Fruit fly (Drosophila melanogaster) whole organism, embryonic: ENCODE measurements around the gene foxo.

Source experiments
- B-H2 ChIP-seq: fragments of 200-800 bp; sonication (Bioruptor generic); optimal IDR thresholded peaks from 2 replicates; lab custom pipeline; 2018; ENCODE audit warnings: missing biosample characterization, mild to moderate bottlenecking, missing genetic modification characterization
- CG10543 ChIP-seq: fragments of 200-800 bp; sonication (Bioruptor generic); optimal IDR thresholded peaks from 3 replicates; lab custom pipeline; 2017; ENCODE audit warnings: missing biosample characterization, mild to moderate bottlenecking, missing genetic modification characterization, moderate library complexity
- CG13287 ChIP-seq: fragments of 200-800 bp; sonication (Bioruptor generic); IDR thresholded peaks from 2 replicates; pipeline ENCODE4 v1.3.6; 2022; ENCODE audit warnings: missing biosample characterization, missing genetic modification characterization; ENCODE audit not compliant: partially characterized antibody
- CG13624 ChIP-seq: fragments of 200-800 bp; sonication (Bioruptor generic); optimal IDR thresholded peaks from 2 replicates; lab custom pipeline; 2016; ENCODE audit warnings: missing biosample characterization, missing genetic modification characterization
- CG14014 ChIP-seq: fragments of 200-800 bp; sonication (Bioruptor generic); IDR thresholded peaks from 2 replicates; pipeline ENCODE4 v1.3.6; 2022; ENCODE audit warnings: missing biosample characterization, missing genetic modification characterization
- CG15011 ChIP-seq: fragments of 200-800 bp; sonication (Bioruptor generic); optimal IDR thresholded peaks from 3 replicates; lab custom pipeline; 2018; ENCODE audit warnings: missing biosample characterization, mild to moderate bottlenecking, missing genetic modification characterization
- CG17802 ChIP-seq: fragments of 200-800 bp; sonication (Bioruptor generic); optimal IDR thresholded peaks from 2 replicates; lab custom pipeline; 2018; ENCODE audit warnings: missing biosample characterization, mild to moderate bottlenecking, missing genetic modification characterization, moderate library complexity
- CG18476 ChIP-seq: fragments of 200-800 bp; sonication (Bioruptor generic); optimal IDR thresholded peaks from 2 replicates; lab custom pipeline; 2016; ENCODE audit warnings: missing biosample characterization, mild to moderate bottlenecking, missing genetic modification characterization
- CG3065 ChIP-seq: fragments of 200-800 bp; sonication (Bioruptor generic); optimal IDR thresholded peaks from 2 replicates; lab custom pipeline; 2016; ENCODE audit warnings: missing biosample characterization, missing genetic modification characterization
- CG5180 ChIP-seq: fragments of 200-800 bp; sonication (Bioruptor generic); optimal IDR thresholded peaks from 3 replicates; lab custom pipeline; 2017; ENCODE audit warnings: missing biosample characterization, missing genetic modification characterization, mild to moderate bottlenecking, moderate library complexity, missing genetic modification reagents
- CG6689 ChIP-seq: fragments of 200-800 bp; sonication (Bioruptor generic); IDR thresholded peaks from 2 replicates; pipeline ENCODE4 v1.3.6; 2022; ENCODE audit warnings: missing biosample characterization, missing genetic modification characterization
- CG7357 ChIP-seq: fragments of 200-800 bp; sonication (Bioruptor generic); IDR thresholded peaks from 3 replicates; pipeline ENCODE4 v1.3.6; 2022; ENCODE audit warnings: missing biosample characterization, missing genetic modification characterization
- CG7786 ChIP-seq: fragments of 200-800 bp; sonication (Bioruptor generic); optimal IDR thresholded peaks from 2 replicates; lab custom pipeline; 2016; ENCODE audit warnings: missing biosample characterization, missing genetic modification characterization
- CG8290 ChIP-seq, 3 experiments: fragments of 200-800 bp; sonication (Bioruptor generic); optimal IDR thresholded peaks; 2 replicates each; lab custom pipeline; 2016 to 2019; ENCODE audit warnings: missing biosample characterization in 3 of 3, missing genetic modification characterization in 3 of 3, mild to moderate bottlenecking in 2 of 3, moderate library complexity in 1 of 3
- CHES-1-like ChIP-seq: fragments of 200-800 bp; sonication (Bioruptor generic); optimal IDR thresholded peaks from 2 replicates; lab custom pipeline; 2016; ENCODE audit warnings: missing biosample characterization, missing genetic modification characterization
- Dek ChIP-seq: fragments of 200-800 bp; sonication (Bioruptor generic); optimal IDR thresholded peaks from 3 replicates; lab custom pipeline; 2019; ENCODE audit warnings: missing biosample characterization, mild to moderate bottlenecking, missing genetic modification characterization, moderate library complexity
- Ets97D ChIP-seq: fragments of 200-800 bp; sonication (Bioruptor generic); optimal IDR thresholded peaks from 3 replicates; lab custom pipeline; 2016; ENCODE audit warnings: missing biosample characterization, missing genetic modification characterization
- Hr3 ChIP-seq: fragments of 200-800 bp; sonication (Bioruptor generic); optimal IDR thresholded peaks from 3 replicates; lab custom pipeline; 2016; ENCODE audit warnings: missing biosample characterization, missing genetic modification characterization
- Lhr ChIP-seq: fragments of 200-800 bp; sonication (Bioruptor generic); optimal IDR thresholded peaks from 3 replicates; lab custom pipeline; 2017; ENCODE audit warnings: mild to moderate bottlenecking, missing biosample characterization, missing genetic modification reagents, missing genetic modification characterization
- Mad ChIP-seq: fragments of 200-800 bp; sonication (Bioruptor generic); optimal IDR thresholded peaks from 2 replicates; lab custom pipeline; 2016; ENCODE audit warnings: missing biosample characterization, missing genetic modification characterization
- NK7.1 ChIP-seq: fragments of 200-800 bp; sonication (Bioruptor generic); optimal IDR thresholded peaks from 3 replicates; lab custom pipeline; 2016; ENCODE audit warnings: missing biosample characterization, missing genetic modification characterization
- Pdp1 ChIP-seq, 2 experiments: fragments of 200-800 bp; sonication (Bioruptor generic); optimal IDR thresholded peaks; 3 replicates each; lab custom pipeline; 2016; ENCODE audit warnings: missing biosample characterization in 2 of 2, missing genetic modification characterization in 2 of 2, mild to moderate bottlenecking in 1 of 2, moderate library complexity in 1 of 2
- Sin3A ChIP-seq: fragments of >200 bp; optimal IDR thresholded peaks from 2 replicates; lab custom pipeline; 2018
- Xrp1 ChIP-seq: fragments of 200-800 bp; sonication (Bioruptor generic); IDR thresholded peaks from 2 replicates; pipeline ENCODE4 v1.3.6; 2022; ENCODE audit warnings: missing biosample characterization, missing genetic modification characterization
- ab ChIP-seq: fragments of 200-800 bp; sonication (Bioruptor generic); optimal IDR thresholded peaks from 2 replicates; lab custom pipeline; 2016; ENCODE audit warnings: missing biosample characterization, missing genetic modification characterization
- ara ChIP-seq: fragments of 200-800 bp; sonication (Bioruptor generic); IDR thresholded peaks from 2 replicates; pipeline ENCODE4 v1.3.6; 2022; ENCODE audit warnings: missing biosample characterization, missing genetic modification characterization
- bcd ChIP-seq: fragments of 200-800 bp; sonication (Bioruptor generic); optimal IDR thresholded peaks from 2 replicates; lab custom pipeline; 2017; ENCODE audit warnings: missing biosample characterization, mild to moderate bottlenecking, missing genetic modification characterization
- bowl ChIP-seq: fragments of 200-800 bp; sonication (Bioruptor generic); IDR thresholded peaks from 2 replicates; pipeline ENCODE4 v1.3.6; 2022; ENCODE audit warnings: missing biosample characterization, missing genetic modification characterization
- btn ChIP-seq: fragments of 200-800 bp; sonication (Bioruptor generic); optimal IDR thresholded peaks from 2 replicates; lab custom pipeline; 2016; ENCODE audit warnings: missing biosample characterization, missing genetic modification characterization
- cas ChIP-seq: fragments of 200-800 bp; sonication (Bioruptor generic); IDR thresholded peaks from 2 replicates; pipeline ENCODE4 v1.3.6; 2022; ENCODE audit warnings: missing biosample characterization, missing genetic modification characterization
- caup ChIP-seq: fragments of 200-800 bp; sonication (Bioruptor generic); optimal IDR thresholded peaks from 3 replicates; lab custom pipeline; 2017; ENCODE audit warnings: missing biosample characterization, mild to moderate bottlenecking, missing genetic modification characterization, moderate library complexity; ENCODE audit not compliant: severe bottlenecking
- eve ChIP-seq, 2 experiments: fragments of >200 bp; optimal IDR thresholded peaks; 2 replicates each; lab custom pipeline; 2017; ENCODE audit warnings: missing biosample characterization in 2 of 2, missing genetic modification characterization in 2 of 2
- fd64A ChIP-seq: fragments of 200-800 bp; sonication (Bioruptor generic); optimal IDR thresholded peaks from 3 replicates; lab custom pipeline; 2018; ENCODE audit warnings: missing biosample characterization, mild to moderate bottlenecking, missing genetic modification characterization
- fd96Cb ChIP-seq: fragments of 200-800 bp; sonication (Bioruptor generic); optimal IDR thresholded peaks from 2 replicates; lab custom pipeline; 2018; ENCODE audit warnings: missing biosample characterization, mild to moderate bottlenecking, missing genetic modification characterization, moderate library complexity
- gcm2 ChIP-seq: fragments of 200-800 bp; sonication (Bioruptor generic); optimal IDR thresholded peaks from 2 replicates; lab custom pipeline; 2016; ENCODE audit warnings: missing biosample characterization, missing genetic modification characterization
- gro ChIP-seq: fragments of 200-800 bp; sonication (Bioruptor generic); optimal IDR thresholded peaks from 2 replicates; lab custom pipeline; 2016; ENCODE audit warnings: missing biosample characterization, missing genetic modification characterization
- hbn ChIP-seq: fragments of 200-800 bp; sonication (Bioruptor generic); IDR thresholded peaks from 2 replicates; pipeline ENCODE4 v1.3.6; 2022; ENCODE audit warnings: missing biosample characterization, missing genetic modification characterization; ENCODE audit not compliant: partially characterized antibody
- ind ChIP-seq: fragments of 200-800 bp; sonication (Bioruptor generic); optimal IDR thresholded peaks from 3 replicates; lab custom pipeline; 2016; ENCODE audit warnings: missing biosample characterization, missing genetic modification characterization
- otp ChIP-seq: fragments of 200-800 bp; sonication (Bioruptor generic); IDR thresholded peaks from 3 replicates; pipeline ENCODE4, ENCODE4 v1.3.6; 2022; ENCODE audit warnings: missing biosample characterization, missing genetic modification characterization
- pfk ChIP-seq: fragments of 200-800 bp; sonication (Bioruptor generic); optimal IDR thresholded peaks from 2 replicates; lab custom pipeline; 2018; ENCODE audit warnings: missing biosample characterization, mild to moderate bottlenecking, missing genetic modification characterization, moderate library complexity
- pzg ChIP-seq: fragments of 200-800 bp; sonication (Bioruptor generic); optimal IDR thresholded peaks from 3 replicates; lab custom pipeline; 2018; ENCODE audit warnings: missing biosample characterization, mild to moderate bottlenecking, missing genetic modification characterization, moderate library complexity
- sd ChIP-seq: fragments of 200-800 bp; sonication (Bioruptor generic); optimal IDR thresholded peaks from 3 replicates; lab custom pipeline; 2018; ENCODE audit warnings: missing biosample characterization, mild to moderate bottlenecking, missing genetic modification characterization, moderate library complexity
- sens-2 ChIP-seq: fragments of 200-800 bp; sonication (Bioruptor generic); IDR thresholded peaks from 2 replicates; pipeline ENCODE4 v1.3.6; 2022; ENCODE audit warnings: missing biosample characterization, missing genetic modification characterization
- sim ChIP-seq: fragments of 200-800 bp; sonication (Bioruptor generic); IDR thresholded peaks from 2 replicates; pipeline ENCODE4 v1.3.6; 2022; ENCODE audit warnings: missing biosample characterization, missing genetic modification characterization
- so ChIP-seq: fragments of 200-800 bp; sonication (Bioruptor generic); IDR thresholded peaks from 3 replicates; pipeline ENCODE4 v1.3.6; 2022; ENCODE audit warnings: missing biosample characterization, missing genetic modification characterization
- sug ChIP-seq: fragments of 200-800 bp; optimal IDR thresholded peaks from 2 replicates; lab custom pipeline; 2019; ENCODE audit warnings: missing biosample characterization, mild to moderate bottlenecking, missing genetic modification characterization, moderate library complexity
- tna ChIP-seq: fragments of 200-800 bp; sonication (Bioruptor generic); IDR thresholded peaks from 2 replicates; pipeline ENCODE4 v1.3.6; 2022; ENCODE audit warnings: missing biosample characterization, missing genetic modification characterization; ENCODE audit not compliant: partially characterized antibody
- ttk ChIP-seq: fragments of 200-800 bp; sonication (Bioruptor generic); IDR thresholded peaks from 2 replicates; pipeline ENCODE4 v2.1.2; 2022; ENCODE audit warnings: missing biosample characterization, missing genetic modification characterization
- vnd ChIP-seq: fragments of 200-800 bp; sonication (Bioruptor generic); IDR thresholded peaks from 3 replicates; pipeline ENCODE4 v1.3.6; 2022; ENCODE audit warnings: missing biosample characterization, missing genetic modification characterization; ENCODE audit not compliant: partially characterized antibody
- wor ChIP-seq: fragments of 200-800 bp; sonication (Bioruptor generic); IDR thresholded peaks from 2 replicates; pipeline ENCODE4 v1.3.6; 2022; ENCODE audit warnings: missing biosample characterization, missing genetic modification characterization
- z ChIP-seq: fragments of 200-800 bp; sonication (Bioruptor generic); IDR thresholded peaks from 3 replicates; pipeline ENCODE4 v1.3.6; 2022; ENCODE audit warnings: missing biosample characterization, missing genetic modification characterization

Gene foxo

dm6 chr3R:14051391-14051852 is 5.3 kb upstream of the foxo start (continued):
- no peak for TF ChIP-seq bcd (GFP tag; lab: Kevin White, UChicago)
- TF ChIP-seq CG6689 (GFP tag; lab: Robert Waterston, UW): no peak
- no peak for TF ChIP-seq NK7.1 (GFP tag; lab: Kevin White, UChicago)
- TF ChIP-seq sim (GFP tag; lab: Robert Waterston, UW): no peak
- TF ChIP-seq hbn (GFP tag; lab: Robert Waterston, UW): no peak
- no peak for TF ChIP-seq tna (GFP tag; lab: Robert Waterston, UW)
- peak; percentile 79 for TF ChIP-seq sug (tag; lab: Kevin White, UChicago)
- no peak for TF ChIP-seq Ets97D (GFP tag; lab: Kevin White, UChicago)
- no peak for TF ChIP-seq Sin3A (lab: Kevin White, UChicago)
- TF ChIP-seq pfk (GFP tag; lab: Kevin White, UChicago): peak; percentile 61
- peak; percentile 99 for TF ChIP-seq CG13624 (GFP tag; lab: Kevin White, UChicago)
- no peak for TF ChIP-seq vnd (GFP tag; lab: Robert Waterston, UW)
- TF ChIP-seq CG7357: no peak
- peak; percentile 19; the same call in 1 of the 2 replicates for TF ChIP-seq CG13287 (GFP tag; lab: Robert Waterston, UW)
- TF ChIP-seq CG10543 (GFP tag; lab: Kevin White, UChicago): peak; percentile 38
- no peak for TF ChIP-seq wor (GFP tag; lab: Robert Waterston, UW)
- TF ChIP-seq Pdp1 (GFP tag; optimal IDR thresholded peaks at IDR 0.05; lab: Kevin White, UChicago): peak in 1 of 2 experiments; percentile 69
- no peak for TF ChIP-seq ab
- no peak for TF ChIP-seq fd96Cb (tag; lab: Kevin White, UChicago)
- TF ChIP-seq CG7786: no peak
- TF ChIP-seq ttk (GFP tag; lab: Robert Waterston, UW): no peak
- peak; percentile 39 for TF ChIP-seq gro
- TF ChIP-seq CHES-1-like (GFP tag; lab: Kevin White, UChicago): no peak
- TF ChIP-seq bowl (GFP tag; lab: Robert Waterston, UW): no peak
- TF ChIP-seq otp (GFP tag; lab: Robert Waterston, UW): no peak
- TF ChIP-seq ind (GFP tag; lab: Kevin White, UChicago): no peak
- peak; percentile 7; the same call in 1 of the 2 replicates for TF ChIP-seq CG14014 (GFP tag; lab: Robert Waterston, UW)
- TF ChIP-seq Xrp1: no peak
- TF ChIP-seq cas (GFP tag; lab: Robert Waterston, UW): no peak
- TF ChIP-seq eve (GFP tag; optimal IDR thresholded peaks at IDR 0.05; lab: Kevin White, UChicago): peak in 1 of 2 experiments; percentile 73
- TF ChIP-seq caup (GFP tag; lab: Kevin White, UChicago): no peak
- no peak for TF ChIP-seq Hr3 (GFP tag; lab: Kevin White, UChicago)
- TF ChIP-seq CG17802 (tag; lab: Kevin White, UChicago): no peak
- no peak for TF ChIP-seq pzg (GFP tag; lab: Kevin White, UChicago)
- TF ChIP-seq CG5180 (GFP tag; lab: Kevin White, UChicago): no peak
- TF ChIP-seq ara (GFP tag; lab: Robert Waterston, UW): no peak
- TF ChIP-seq fd64A (GFP tag; lab: Kevin White, UChicago): no peak
- TF ChIP-seq Mad: no peak
- TF ChIP-seq B-H2 (GFP tag; lab: Kevin White, UChicago): peak; percentile 72
- no peak for TF ChIP-seq CG18476 (GFP tag; lab: Kevin White, UChicago)
- no peak for TF ChIP-seq gcm2 (GFP tag; lab: Kevin White, UChicago)
- peak; percentile 67; the same call in 1 of the 3 replicates for TF ChIP-seq z
- TF ChIP-seq CG8290 (GFP tag; optimal IDR thresholded peaks at IDR 0.05; lab: Kevin White, UChicago): no peak
- TF ChIP-seq CG8290 (tag; optimal IDR thresholded peaks at IDR 0.05; lab: Kevin White, UChicago): peak in 1 of 2 experiments; percentile 38
- no peak for TF ChIP-seq CG3065
- TF ChIP-seq so (GFP tag; lab: Robert Waterston, UW): no peak
- TF ChIP-seq sens-2 (GFP tag; lab: Robert Waterston, UW): no peak
- TF ChIP-seq btn: no peak
- TF ChIP-seq Lhr (GFP tag; lab: Kevin White, UChicago): no peak
- TF ChIP-seq Dek (tag; lab: Kevin White, UChicago): no peak
- peak; percentile 99 for TF ChIP-seq sd (tag; lab: Kevin White, UChicago)
- no peak for TF ChIP-seq CG15011 (GFP tag; lab: Kevin White, UChicago)
